Fruit fly (Drosophila melanogaster) whole organism, embryonic: Measurements from ENCODE around the gene Gem2.

Experiments used
- Aef1 ChIP-seq: fragments of 200-800 bp; sonication (Bioruptor generic); IDR thresholded peaks from 3 replicates; pipeline ENCODE4 v1.3.6; 2022; ENCODE audit warnings: missing biosample characterization, missing genetic modification characterization
- B-H1 ChIP-seq: fragments of 200-800 bp; sonication (Bioruptor generic); IDR thresholded peaks from 3 replicates; pipeline ENCODE4 v1.3.6; 2022; ENCODE audit warnings: missing biosample characterization, missing genetic modification characterization
- CG10543 ChIP-seq: fragments of 200-800 bp; sonication (Bioruptor generic); optimal IDR thresholded peaks from 3 replicates; lab custom pipeline; 2017; ENCODE audit warnings: missing biosample characterization, mild to moderate bottlenecking, missing genetic modification characterization, moderate library complexity
- CG10959 ChIP-seq: fragments of 200-800 bp; sonication (Bioruptor generic); IDR thresholded peaks from 2 replicates; pipeline ENCODE4 v1.3.6; 2022; ENCODE audit warnings: missing biosample characterization, missing genetic modification characterization
- CG11093 ChIP-seq: fragments of 200-800 bp; sonication (Bioruptor generic); IDR thresholded peaks from 3 replicates; pipeline ENCODE4 v1.3.6; 2022; ENCODE audit warnings: missing biosample characterization, missing genetic modification characterization
- CG11696 ChIP-seq: fragments of 200-800 bp; sonication (Bioruptor generic); IDR thresholded peaks from 2 replicates; pipeline ENCODE4 v1.3.6; 2022; ENCODE audit warnings: missing biosample characterization, missing genetic modification characterization
- CG11723 ChIP-seq: fragments of 200-800 bp; sonication (Bioruptor generic); optimal IDR thresholded peaks from 2 replicates; lab custom pipeline; 2017; ENCODE audit warnings: missing biosample characterization, mild to moderate bottlenecking, missing genetic modification characterization
- CG1233 ChIP-seq: fragments of 200-800 bp; sonication (Bioruptor generic); optimal IDR thresholded peaks from 4 replicates; lab custom pipeline; 2018; ENCODE audit warnings: missing biosample characterization, mild to moderate bottlenecking, missing genetic modification characterization
- CG13287 ChIP-seq: fragments of 200-800 bp; sonication (Bioruptor generic); IDR thresholded peaks from 2 replicates; pipeline ENCODE4 v1.3.6; 2022; ENCODE audit warnings: missing biosample characterization, missing genetic modification characterization; ENCODE audit not compliant: partially characterized antibody
- CG13775 ChIP-seq: fragments of 200-800 bp; sonication (Bioruptor generic); optimal IDR thresholded peaks from 3 replicates; lab custom pipeline; 2017; ENCODE audit warnings: missing biosample characterization, mild to moderate bottlenecking, missing genetic modification characterization
- CG15479 ChIP-seq: fragments of 200-800 bp; sonication (Bioruptor generic); optimal IDR thresholded peaks from 3 replicates; lab custom pipeline; 2019; ENCODE audit warnings: missing biosample characterization, mild to moderate bottlenecking, missing genetic modification characterization, moderate library complexity
- CG15514 ChIP-seq: fragments of 200-800 bp; sonication (Bioruptor generic); optimal IDR thresholded peaks from 3 replicates; lab custom pipeline; 2017; ENCODE audit warnings: missing biosample characterization, missing genetic modification characterization, mild to moderate bottlenecking, moderate library complexity, missing genetic modification reagents
- CG1647 ChIP-seq: fragments of 200-800 bp; sonication (Bioruptor generic); optimal IDR thresholded peaks from 3 replicates; lab custom pipeline; 2016; ENCODE audit warnings: missing biosample characterization, missing genetic modification characterization
- CG16815 ChIP-seq: fragments of 200-800 bp; sonication (Bioruptor generic); optimal IDR thresholded peaks from 3 replicates; lab custom pipeline; 2017; ENCODE audit warnings: missing biosample characterization, mild to moderate bottlenecking, missing genetic modification characterization
- CG18262 ChIP-seq: fragments of 200-800 bp; optimal IDR thresholded peaks from 3 replicates; lab custom pipeline; 2019; ENCODE audit warnings: missing biosample characterization, mild to moderate bottlenecking, missing genetic modification characterization, moderate library complexity
- CG2120 ChIP-seq: fragments of 200-800 bp; sonication (Bioruptor generic); optimal IDR thresholded peaks from 3 replicates; lab custom pipeline; 2016; ENCODE audit warnings: missing biosample characterization, missing genetic modification characterization
- CG2199 ChIP-seq: fragments of 200-800 bp; sonication (Bioruptor generic); IDR thresholded peaks from 3 replicates; pipeline ENCODE4 v1.3.6; 2022; ENCODE audit warnings: missing biosample characterization, missing genetic modification characterization
- CG30431 ChIP-seq: fragments of 200-800 bp; sonication (Bioruptor generic); optimal IDR thresholded peaks from 2 replicates; lab custom pipeline; 2017; ENCODE audit warnings: missing biosample characterization, missing genetic modification characterization
- CG32767 ChIP-seq: fragments of 200-800 bp; sonication (Bioruptor generic); IDR thresholded peaks from 2 replicates; pipeline ENCODE4 v1.3.6; 2022; ENCODE audit warnings: missing biosample characterization, missing genetic modification characterization
- CG4820 ChIP-seq: fragments of 200-800 bp; sonication (Bioruptor generic); optimal IDR thresholded peaks from 3 replicates; lab custom pipeline; 2016; ENCODE audit warnings: missing biosample characterization, missing genetic modification characterization
- CG6813 ChIP-seq: fragments of 200-800 bp; sonication (Bioruptor generic); optimal IDR thresholded peaks from 2 replicates; lab custom pipeline; 2017; ENCODE audit warnings: missing biosample characterization, missing genetic modification characterization, mild to moderate bottlenecking, moderate library complexity, missing genetic modification reagents
- CG7556 ChIP-seq: fragments of 200-800 bp; sonication (Bioruptor generic); optimal IDR thresholded peaks from 2 replicates; lab custom pipeline; 2017; ENCODE audit warnings: missing biosample characterization, mild to moderate bottlenecking, missing genetic modification characterization
- CG8281 ChIP-seq: fragments of 200-800 bp; sonication (Bioruptor generic); optimal IDR thresholded peaks from 2 replicates; lab custom pipeline; 2018; ENCODE audit warnings: missing biosample characterization, mild to moderate bottlenecking, missing genetic modification characterization, moderate library complexity
- CG8924 ChIP-seq: fragments of 200-800 bp; optimal IDR thresholded peaks from 3 replicates; lab custom pipeline; 2019; ENCODE audit warnings: missing biosample characterization, mild to moderate bottlenecking, missing genetic modification characterization, moderate library complexity
- Hmr ChIP-seq: fragments of 200-800 bp; sonication (Bioruptor generic); optimal IDR thresholded peaks from 3 replicates; lab custom pipeline; 2017; ENCODE audit warnings: mild to moderate bottlenecking, missing biosample characterization, missing genetic modification reagents, missing genetic modification characterization
- Med ChIP-seq: fragments of 200-800 bp; sonication (Bioruptor generic); peaks from one replicate; lab custom pipeline; 2016; ENCODE audit warnings: missing biosample characterization, missing genetic modification characterization, mild to moderate bottlenecking, inconsistent platforms, moderate library complexity
- NC2β ChIP-seq: fragments of 200-800 bp; sonication (Bioruptor generic); optimal IDR thresholded peaks from 2 replicates; lab custom pipeline; 2016; ENCODE audit warnings: missing biosample characterization, missing genetic modification characterization
- NFAT ChIP-seq: fragments of 200-800 bp; sonication (Bioruptor generic); IDR thresholded peaks from 2 replicates; pipeline ENCODE4 v1.3.6; 2022; ENCODE audit warnings: missing biosample characterization, missing genetic modification characterization
- NK7.1 ChIP-seq: fragments of 200-800 bp; sonication (Bioruptor generic); optimal IDR thresholded peaks from 3 replicates; lab custom pipeline; 2016; ENCODE audit warnings: missing biosample characterization, missing genetic modification characterization
- Nf-YC ChIP-seq: fragments of 200-800 bp; optimal IDR thresholded peaks from 3 replicates; lab custom pipeline; 2019; ENCODE audit warnings: missing biosample characterization, mild to moderate bottlenecking, missing genetic modification characterization, moderate library complexity
- Usf ChIP-seq: fragments of 200-800 bp; sonication (Bioruptor generic); optimal IDR thresholded peaks from 2 replicates; lab custom pipeline; 2017; ENCODE audit warnings: missing genotype, missing biosample characterization, missing genetic modification characterization
- Xbp1 ChIP-seq: fragments of 200-800 bp; sonication (Bioruptor generic); optimal IDR thresholded peaks from 3 replicates; lab custom pipeline; 2016; ENCODE audit warnings: missing biosample characterization, mild to moderate bottlenecking, missing genetic modification characterization
- ab ChIP-seq: fragments of 200-800 bp; sonication (Bioruptor generic); optimal IDR thresholded peaks from 2 replicates; lab custom pipeline; 2016; ENCODE audit warnings: missing biosample characterization, missing genetic modification characterization
- ash1 ChIP-seq: fragments of 200-800 bp; sonication (Bioruptor generic); optimal IDR thresholded peaks from 2 replicates; lab custom pipeline; 2018; ENCODE audit warnings: missing biosample characterization, mild to moderate bottlenecking, missing genetic modification characterization
- danr ChIP-seq: fragments of 200-800 bp; sonication (Bioruptor generic); IDR thresholded peaks from 2 replicates; pipeline ENCODE4 v1.3.6; 2022; ENCODE audit warnings: missing biosample characterization, missing genetic modification characterization
- dpn ChIP-seq, 2 experiments: fragments of 200-800 bp; sonication (Bioruptor generic); optimal IDR thresholded peaks; 3 replicates each; lab custom pipeline; 2016; ENCODE audit warnings: missing biosample characterization in 2 of 2, missing genetic modification characterization in 2 of 2
- gfzf ChIP-seq: fragments of 200-800 bp; sonication (Bioruptor generic); optimal IDR thresholded peaks from 2 replicates; lab custom pipeline; 2016; ENCODE audit warnings: missing biosample characterization, mild to moderate bottlenecking, missing genetic modification characterization, moderate library complexity
- klu ChIP-seq: fragments of 200-800 bp; sonication (Bioruptor generic); IDR thresholded peaks from 2 replicates; pipeline ENCODE4 v1.3.6; 2022; ENCODE audit warnings: missing biosample characterization, missing genetic modification characterization
- lola ChIP-seq, 3 experiments: fragments of >200 bp in 2 of 3; fragments of 200-800 bp in 1 of 3; sonication (Bioruptor generic) in 1 of 3; optimal IDR thresholded peaks; 2 replicates each; lab custom pipeline; 2017 to 2019; ENCODE audit warnings: missing biosample characterization in 3 of 3, missing genetic modification characterization in 3 of 3, mild to moderate bottlenecking in 1 of 3, moderate library complexity in 1 of 3
- mam ChIP-seq: fragments of 200-800 bp; sonication (Bioruptor generic); optimal IDR thresholded peaks from 3 replicates; lab custom pipeline; 2016; ENCODE audit warnings: missing biosample characterization, missing genetic modification characterization
- nmo ChIP-seq: fragments of 200-800 bp; sonication (Bioruptor generic); optimal IDR thresholded peaks from 2 replicates; lab custom pipeline; 2018; ENCODE audit warnings: missing biosample characterization, mild to moderate bottlenecking, missing genetic modification characterization, moderate library complexity
- nom ChIP-seq: fragments of 200-800 bp; sonication (Bioruptor generic); optimal IDR thresholded peaks from 2 replicates; lab custom pipeline; 2017; ENCODE audit warnings: missing biosample characterization, missing genetic modification characterization, mild to moderate bottlenecking, moderate library complexity, missing genetic modification reagents
- peb ChIP-seq: fragments of 200-800 bp; sonication (Bioruptor generic); IDR thresholded peaks from 2 replicates; pipeline ENCODE4 v1.3.6; 2022; ENCODE audit warnings: missing biosample characterization, missing genetic modification characterization
- pfk ChIP-seq: fragments of 200-800 bp; sonication (Bioruptor generic); optimal IDR thresholded peaks from 2 replicates; lab custom pipeline; 2018; ENCODE audit warnings: missing biosample characterization, mild to moderate bottlenecking, missing genetic modification characterization, moderate library complexity
- scrt ChIP-seq: fragments of 200-800 bp; sonication (Bioruptor generic); optimal IDR thresholded peaks from 2 replicates; lab custom pipeline; 2018; ENCODE audit warnings: missing biosample characterization, mild to moderate bottlenecking, missing genetic modification characterization, moderate library complexity
- slbo ChIP-seq: fragments of 200-800 bp; sonication (Bioruptor generic); IDR thresholded peaks from 2 replicates; pipeline ENCODE4 v1.3.6; 2022; ENCODE audit warnings: missing biosample characterization, missing genetic modification characterization
- sug ChIP-seq: fragments of 200-800 bp; optimal IDR thresholded peaks from 2 replicates; lab custom pipeline; 2019; ENCODE audit warnings: missing biosample characterization, mild to moderate bottlenecking, missing genetic modification characterization, moderate library complexity
- tin ChIP-seq: fragments of 200-800 bp; sonication (Bioruptor generic); optimal IDR thresholded peaks from 3 replicates; lab custom pipeline; 2016; ENCODE audit warnings: missing biosample characterization, missing genetic modification characterization
- trh ChIP-seq: fragments of 200-800 bp; sonication (Bioruptor generic); optimal IDR thresholded peaks from 2 replicates; lab custom pipeline; 2016; ENCODE audit warnings: missing biosample characterization, missing genetic modification characterization
- wek ChIP-seq: fragments of 200-800 bp; sonication (Bioruptor generic); optimal IDR thresholded peaks from 3 replicates; lab custom pipeline; 2018; ENCODE audit warnings: missing biosample characterization, mild to moderate bottlenecking, missing genetic modification characterization, moderate library complexity
- zf30C ChIP-seq: fragments of 200-800 bp; sonication (Bioruptor generic); optimal IDR thresholded peaks from 3 replicates; lab custom pipeline; 2018; ENCODE audit warnings: missing biosample characterization, mild to moderate bottlenecking, missing genetic modification characterization

The Gem2 gene

DNA sequence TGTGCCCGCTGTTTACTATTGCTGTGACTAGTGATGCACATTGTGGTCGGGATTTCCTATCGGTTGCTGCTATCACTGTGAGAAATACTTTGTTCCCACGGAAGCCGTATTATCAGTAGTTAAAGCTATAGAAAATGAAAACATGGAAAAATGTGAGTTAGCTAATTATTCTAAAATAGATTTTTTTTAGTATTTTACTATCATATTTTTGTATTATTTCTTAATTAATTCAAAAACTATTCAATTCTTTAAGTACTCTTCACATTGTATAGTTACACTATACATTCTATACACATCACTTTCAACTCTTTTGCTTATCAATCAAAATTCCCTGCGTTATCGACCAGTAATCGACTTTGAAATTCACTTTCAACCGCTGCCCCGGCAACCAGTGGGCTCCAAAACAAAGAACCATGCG, 2.5 kb downstream of the Gem2 start, which contains the start of the genes Naxd and CG14079 (continued):
- TF ChIP-seq CG8924 (tag; lab: Kevin White, UChicago) (peak; percentile 48), CG1233 (GFP tag; lab: Kevin White, UChicago) (no peak), Aef1 (GFP tag; lab: Robert Waterston, UW) (peak; percentile 59), NFAT (GFP tag; lab: Robert Waterston, UW) (0 out of 2 replicates have a peak, but pooled peaks have one; percentile 37), danr (GFP tag; lab: Robert Waterston, UW) (no peak), CG7556 (peak; percentile 61), ash1 (GFP tag; lab: Kevin White, UChicago) (no peak), tin (GFP tag; lab: Kevin White, UChicago) (peak; percentile 37), CG15479 (GFP tag; lab: Kevin White, UChicago) (no peak), CG11093 (GFP tag; lab: Robert Waterston, UW) (peak; percentile 64; the same call in 1 of the 3 replicates), CG16815 (GFP tag; lab: Kevin White, UChicago) (peak; percentile 58), CG6813 (GFP tag; lab: Kevin White, UChicago) (no peak), Xbp1 (GFP tag; lab: Kevin White, UChicago) (peak; percentile 77), scrt (GFP tag; lab: Kevin White, UChicago) (no peak), dpn (GFP tag; optimal IDR thresholded peaks at IDR 0.05; lab: Kevin White, UChicago) (peak; percentile 34 to 70), CG8281 (tag; lab: Kevin White, UChicago) (no peak), wek (no peak), CG30431 (peak; percentile 64), lola (GFP tag; optimal IDR thresholded peaks at IDR 0.05; lab: Kevin White, UChicago) (peak in 1 of 3 experiments; percentile 58), CG13287 (no peak), ab (GFP tag; lab: Kevin White, UChicago) (no peak), Nf-YC (tag; lab: Kevin White, UChicago) (no peak), CG2199 (GFP tag; lab: Robert Waterston, UW) (no peak), CG15514 (GFP tag; lab: Kevin White, UChicago) (peak; percentile 37), CG2120 (peak; percentile 73), Hmr (GFP tag; lab: Kevin White, UChicago) (peak; percentile 68), peb (GFP tag; lab: Robert Waterston, UW) (peak; percentile 39; the same call in 1 of the 2 replicates), nom (GFP tag; lab: Kevin White, UChicago) (peak; percentile 61), CG10959 (no peak), CG4820 (peak; percentile 48), sug (tag; lab: Kevin White, UChicago) (peak; percentile 64), CG11723 (GFP tag; lab: Kevin White, UChicago) (no peak), CG1647 (GFP tag; lab: Kevin White, UChicago) (no peak), Med (GFP tag; lab: Kevin White, UChicago) (peak; percentile 85), CG10543 (GFP tag; lab: Kevin White, UChicago) (no peak), pfk (GFP tag; lab: Kevin White, UChicago) (no peak), CG11696 (GFP tag; lab: Robert Waterston, UW) (no peak), klu (peak; percentile 31; the same call in 1 of the 2 replicates), CG13775 (GFP tag; lab: Kevin White, UChicago) (peak; percentile 67), zf30C (peak; percentile 74), NC2β (GFP tag; lab: Kevin White, UChicago) (no peak), trh (peak; percentile 27), slbo (GFP tag; lab: Robert Waterston, UW) (peak; percentile 87), mam (GFP tag; lab: Kevin White, UChicago) (peak; percentile 50), gfzf (no peak), NK7.1 (GFP tag; lab: Kevin White, UChicago) (no peak), CG18262 (tag; lab: Kevin White, UChicago) (peak; percentile 63), nmo (GFP tag; lab: Kevin White, UChicago) (peak; percentile 85), Usf (GFP tag; lab: Kevin White, UChicago) (peak; percentile 37), B-H1 (GFP tag; lab: Robert Waterston, UW) (no peak), CG32767 (GFP tag; lab: Robert Waterston, UW) (peak; percentile 65)
